Fruit fly (Drosophila melanogaster): ENCODE measurements around the gene Lk6.

The Lk6 gene

DNA sequence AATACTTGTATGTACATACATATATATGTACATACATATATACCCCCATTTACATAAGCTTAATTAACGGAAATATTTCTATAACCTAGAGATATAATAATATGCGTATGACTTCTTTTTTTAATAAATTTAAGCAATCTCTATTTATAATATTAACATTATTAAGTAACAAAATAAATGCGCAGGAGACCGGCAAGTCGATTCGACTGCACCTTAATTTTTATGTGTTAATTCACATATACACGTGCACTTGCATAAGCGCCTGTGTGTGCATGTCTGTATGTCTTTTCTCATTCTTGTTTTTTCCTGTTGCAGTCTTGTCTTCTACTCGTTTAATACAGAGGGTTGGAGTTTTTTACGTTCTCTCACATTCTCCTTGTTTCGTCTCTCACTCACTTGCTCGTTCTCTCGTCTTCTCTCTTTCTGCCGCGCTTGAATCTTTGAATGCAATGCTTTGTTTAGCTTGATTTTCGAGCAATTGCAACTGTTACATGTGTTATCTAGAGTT, 16.0 kb upstream of the Lk6 start (continued):
- TF ChIP-seq Sox100B (GFP tag; optimal IDR thresholded peaks at IDR 0.05) (peak; percentile 96), Mad (GFP tag; optimal IDR thresholded peaks at IDR 0.05) (peak; percentile 63), CG14441 (GFP tag; IDR thresholded peaks at IDR 0.05) (no peak), CG30431 (GFP tag; optimal IDR thresholded peaks at IDR 0.05) (peak; percentile 95), zfh1 (GFP tag; IDR thresholded peaks at IDR 0.05) (peak; percentile 96), Scr (GFP tag; IDR thresholded peaks at IDR 0.05; ENCODE audit: partially characterized antibody) (no peak), Lim3 (GFP tag; IDR thresholded peaks at IDR 0.05) (peak; percentile 43; the same call in 1 of the 2 replicates), ci (GFP tag; IDR thresholded peaks at IDR 0.05) (peak; percentile 94), CG17912 (GFP tag; optimal IDR thresholded peaks at IDR 0.05) (peak; percentile 40), danr (GFP tag; IDR thresholded peaks at IDR 0.05) (peak; percentile 58; the same call in 1 of the 2 replicates), CG6254 (GFP tag; optimal IDR thresholded peaks at IDR 0.05) (peak; percentile 93), Mes4 (GFP tag; optimal IDR thresholded peaks at IDR 0.05) (no peak), cato (GFP tag; optimal IDR thresholded peaks at IDR 0.05; ENCODE audit: borderline replicate concordance) (peak; percentile 93), Hr39 (optimal IDR thresholded peaks at IDR 0.05) (no peak), ac (GFP tag; optimal IDR thresholded peaks at IDR 0.05) (peak; percentile 92), CG2116 (GFP tag; optimal IDR thresholded peaks at IDR 0.05) (peak; percentile 54), CG33557 (GFP tag; optimal IDR thresholded peaks at IDR 0.05) (peak; percentile 97), her (GFP tag; optimal IDR thresholded peaks at IDR 0.05) (no peak), CG7987 (GFP tag; optimal IDR thresholded peaks at IDR 0.05) (peak; percentile 68), CG16815 (GFP tag; optimal IDR thresholded peaks at IDR 0.05) (peak; percentile 97), Side (GFP tag; optimal IDR thresholded peaks at IDR 0.05) (no peak), kay (GFP tag; optimal IDR thresholded peaks at IDR 0.05) (peak; percentile 79), CG10979 (tag; optimal IDR thresholded peaks at IDR 0.05) (peak; percentile 99), nmo (GFP tag; optimal IDR thresholded peaks at IDR 0.05) (peak; percentile 99), hb (GFP tag; IDR thresholded peaks at IDR 0.05; ENCODE audit: partially characterized antibody) (no peak), CG15073 (GFP tag; optimal IDR thresholded peaks at IDR 0.05) (peak; percentile 65), repo (GFP tag; optimal IDR thresholded peaks at IDR 0.05) (no peak), Neu2 (GFP tag; optimal IDR thresholded peaks at IDR 0.05; ENCODE audit: borderline replicate concordance) (no peak), CG14667 (GFP tag; IDR thresholded peaks at IDR 0.05) (peak; percentile 62), HLH3B (GFP tag; IDR thresholded peaks at IDR 0.05) (peak; percentile 91), wek (GFP tag; optimal IDR thresholded peaks at IDR 0.05) (peak; percentile 46), eyg (GFP tag; optimal IDR thresholded peaks at IDR 0.05) (no peak), Ssrp (tag; optimal IDR thresholded peaks at IDR 0.05) (peak; percentile 97), bcd (GFP tag; optimal IDR thresholded peaks at IDR 0.05) (peak; percentile 92), CG3407 (GFP tag; optimal IDR thresholded peaks at IDR 0.05) (peak; percentile 93), CG16863 (GFP tag; optimal IDR thresholded peaks at IDR 0.05) (peak; percentile 48), CG12299 (tag; optimal IDR thresholded peaks at IDR 0.05) (peak; percentile 80), CG31441 (GFP tag; IDR thresholded peaks at IDR 0.05) (peak; percentile 99), Hand (GFP tag; optimal IDR thresholded peaks at IDR 0.05) (no peak), tll (GFP tag; optimal IDR thresholded peaks at IDR 0.05) (peak in 1 of 2 experiments; percentile 12), chif (GFP tag; optimal IDR thresholded peaks at IDR 0.05) (peak; percentile 33 to 76), fd96Cb (tag; optimal IDR thresholded peaks at IDR 0.05) (peak; percentile 98), CG14050 (GFP tag; IDR thresholded peaks at IDR 0.05) (peak; percentile 52; the same call in 2 of the 3 replicates), dm (GFP tag; optimal IDR thresholded peaks at IDR 0.05) (no peak), ssp (GFP tag; IDR thresholded peaks at IDR 0.05) (peak; percentile 80), ttk (GFP tag; IDR thresholded peaks at IDR 0.05) (peak; percentile 88), Hmx (GFP tag; optimal IDR thresholded peaks at IDR 0.05) (no peak), D (optimal IDR thresholded peaks at IDR 0.05) (no peak), D (GFP tag; optimal IDR thresholded peaks at IDR 0.05) (peak; percentile 98), wdn (GFP tag; IDR thresholded peaks at IDR 0.05) (no peak), CoRest (tag; optimal IDR thresholded peaks at IDR 0.05) (peak; percentile 96)
